Fruit fly (Drosophila melanogaster) whole organism, embryonic: ENCODE measurements around the gene CG13044.

Source experiments
- Antp ChIP-seq: fragments of 200-800 bp; sonication (Bioruptor generic); optimal IDR thresholded peaks from 3 replicates; lab custom pipeline; 2016; ENCODE audit warnings: missing biosample characterization, missing genetic modification characterization
- BtbVII ChIP-seq: fragments of 200-800 bp; sonication (Bioruptor generic); optimal IDR thresholded peaks from 3 replicates; lab custom pipeline; 2017; ENCODE audit warnings: missing biosample characterization, mild to moderate bottlenecking, missing genetic modification characterization
- nom ChIP-seq: fragments of 200-800 bp; sonication (Bioruptor generic); optimal IDR thresholded peaks from 2 replicates; lab custom pipeline; 2017; ENCODE audit warnings: missing biosample characterization, missing genetic modification characterization, mild to moderate bottlenecking, moderate library complexity, missing genetic modification reagents
- zen2 ChIP-seq: fragments of 200-800 bp; sonication (Bioruptor generic); IDR thresholded peaks from 3 replicates; pipeline ENCODE4 v1.3.6; 2022; ENCODE audit warnings: missing biosample characterization, missing genetic modification characterization; ENCODE audit not compliant: partially characterized antibody

- TF ChIP-seq nom (GFP tag; lab: Kevin White, UChicago) = no peak
- no peak for TF ChIP-seq zen2
- TF ChIP-seq BtbVII (GFP tag; lab: Kevin White, UChicago) = no peak
- TF ChIP-seq Antp = no peak
Observed at dm6 chr3L:16321172-16321571, 18.2 kb upstream of the CG13044 start, which contains the start of gene CG42718.
